Worm (Caenorhabditis elegans) whole organism, young adult: ENCODE data around the gene fip-2.

Source experiments
- C06A6.2 ChIP-seq: fragments of 200-800 bp; sonication (Bioruptor generic); conservative IDR thresholded peaks from 2 replicates; pipeline ENCODE4 v1.3.6; 2022; ENCODE audit warnings: missing genetic modification characterization, missing compliant biosample characterization
- D2030.7 ChIP-seq: fragments of 200-800 bp; sonication (Bioruptor generic); IDR thresholded peaks from 2 replicates; pipeline ENCODE4 v1.3.6; 2022; ENCODE audit warnings: missing genetic modification reagents, missing genetic modification characterization, missing compliant biosample characterization
- F22D6.2 ChIP-seq: sonication (generic microtip); optimal IDR thresholded peaks from 2 replicates; lab custom pipeline; 2016; ENCODE audit warnings: mild to moderate bottlenecking, missing genetic modification characterization, missing compliant biosample characterization
- F55B11.4 ChIP-seq: sonication (generic microtip); optimal IDR thresholded peaks from 2 replicates; lab custom pipeline; 2016; ENCODE audit warnings: missing compliant biosample characterization, missing genetic modification characterization, borderline replicate concordance; ENCODE audit not compliant: insufficient read depth
- F57A8.1 ChIP-seq: fragments of 200-800 bp; sonication (Bioruptor generic); optimal IDR thresholded peaks from 2 replicates; lab custom pipeline; 2018; ENCODE audit warnings: mild to moderate bottlenecking, missing genetic modification characterization, moderate library complexity, missing compliant biosample characterization
- F57C9.4 ChIP-seq: sonication (generic microtip); optimal IDR thresholded peaks from 2 replicates; lab custom pipeline; 2017; ENCODE audit warnings: mild to moderate bottlenecking, missing genetic modification characterization, missing compliant biosample characterization
- K12H6.12 ChIP-seq: fragments of 200-800 bp; sonication (Bioruptor generic); optimal IDR thresholded peaks from 2 replicates; lab custom pipeline; 2018; ENCODE audit warnings: mild to moderate bottlenecking, missing genetic modification characterization, missing compliant biosample characterization
- T07F8.4 ChIP-seq: sonication (generic microtip); optimal IDR thresholded peaks from 2 replicates; lab custom pipeline; 2016; ENCODE audit warnings: mild to moderate bottlenecking, missing genetic modification characterization, moderate library complexity, missing compliant biosample characterization
- Y56A3A.18 ChIP-seq: fragments of 200-800 bp; sonication (Bioruptor generic); IDR thresholded peaks from 2 replicates; pipeline ENCODE4 v1.3.6; 2022; ENCODE audit warnings: missing genetic modification reagents, missing genetic modification characterization, missing compliant biosample characterization
- ZK185.1 ChIP-seq: sonication (generic microtip); optimal IDR thresholded peaks from 2 replicates; lab custom pipeline; 2016; ENCODE audit warnings: mild to moderate bottlenecking, missing genetic modification characterization, missing compliant biosample characterization; ENCODE audit not compliant: poor library complexity, severe bottlenecking
- akir-1 ChIP-seq: fragments of 200-800 bp; sonication (Bioruptor generic); optimal IDR thresholded peaks from 2 replicates; lab custom pipeline; 2018; ENCODE audit warnings: mild to moderate bottlenecking, missing genetic modification characterization, moderate library complexity, missing compliant biosample characterization
- aptf-2 ChIP-seq: fragments of 200-800 bp; sonication (Bioruptor generic); conservative IDR thresholded peaks from 2 replicates; pipeline ENCODE4 v1.3.6; 2022; ENCODE audit warnings: missing genetic modification reagents, missing genetic modification characterization, missing compliant biosample characterization
- bed-2 ChIP-seq: fragments of 200-800 bp; sonication (Bioruptor generic); IDR thresholded peaks from 2 replicates; pipeline ENCODE4 v1.3.6; 2022; ENCODE audit warnings: missing genetic modification reagents, missing genetic modification characterization, missing compliant biosample characterization
- ceh-79 ChIP-seq: sonication (generic microtip); optimal IDR thresholded peaks from 2 replicates; lab custom pipeline; 2017; ENCODE audit warnings: mild to moderate bottlenecking, missing genetic modification characterization, missing compliant biosample characterization
- dpff-1 ChIP-seq: sonication (generic microtip); optimal IDR thresholded peaks from 2 replicates; lab custom pipeline; 2017; ENCODE audit warnings: mild to moderate bottlenecking, missing genetic modification characterization, missing compliant biosample characterization
- dpl-1 ChIP-seq: fragments of 150-350 bp; optimal IDR thresholded peaks from 2 replicates; lab custom pipeline; 2014; ENCODE audit warnings: missing biosample characterization, missing genetic modification reagents, missing genetic modification characterization
- efl-1 ChIP-seq: fragments of 150-350 bp; optimal IDR thresholded peaks from 2 replicates; lab custom pipeline; 2014; ENCODE audit warnings: missing biosample characterization, missing genetic modification reagents, missing genetic modification characterization
- egrh-3 ChIP-seq: fragments of 200-800 bp; sonication (Bioruptor generic); IDR thresholded peaks from 2 replicates; pipeline ENCODE4 v1.3.6; 2022; ENCODE audit warnings: missing genetic modification reagents, missing genetic modification characterization, missing compliant biosample characterization
- hmg-1.2 ChIP-seq: fragments of 200-800 bp; sonication (Bioruptor generic); IDR thresholded peaks from 2 replicates; pipeline ENCODE4 v1.3.6; 2022; ENCODE audit warnings: missing genetic modification reagents, missing genetic modification characterization, missing compliant biosample characterization
- hrde-1 ChIP-seq: sonication (generic microtip); optimal IDR thresholded peaks from 2 replicates; lab custom pipeline; 2016; ENCODE audit warnings: missing genetic modification characterization, mild to moderate bottlenecking, missing compliant biosample characterization, moderate library complexity, missing genotype, missing genetic modification reagents, borderline replicate concordance
- lag-1 ChIP-seq: fragments of 200-800 bp; sonication (Bioruptor generic); IDR thresholded peaks from 2 replicates; pipeline ENCODE4 v1.3.6; 2022; ENCODE audit warnings: missing genetic modification reagents, missing genetic modification characterization, missing compliant biosample characterization
- let-607 ChIP-seq, 2 experiments: fragments of 200-800 bp in 1 of 2; sonication (Bioruptor generic) in 1 of 2; sonication (generic microtip) in 1 of 2; optimal IDR thresholded peaks; 2 replicates each; lab custom pipeline; 2016 to 2018; ENCODE audit warnings: mild to moderate bottlenecking in 2 of 2, missing compliant biosample characterization in 2 of 2, missing genetic modification characterization in 2 of 2, moderate library complexity in 2 of 2, missing genotype in 1 of 2
- lin-35 ChIP-seq, 3 experiments: fragments of 150-350 bp in 2 of 3; sonication (generic microtip) in 1 of 3; optimal IDR thresholded peaks; 2 replicates each; lab custom pipeline; 2014 to 2018; ENCODE audit warnings: missing biosample characterization in 3 of 3, missing genetic modification characterization in 3 of 3, missing genetic modification reagents in 3 of 3
- lin-40 ChIP-seq: sonication (generic microtip); optimal IDR thresholded peaks from 2 replicates; lab custom pipeline; 2016; ENCODE audit warnings: missing genetic modification characterization, mild to moderate bottlenecking, missing compliant biosample characterization, missing genotype, missing genetic modification reagents
- lsy-27 ChIP-seq: sonication (generic microtip); optimal IDR thresholded peaks from 2 replicates; lab custom pipeline; 2017; ENCODE audit warnings: missing genetic modification characterization, mild to moderate bottlenecking, missing compliant biosample characterization, antibody characterized with exemption, missing genotype, borderline replicate concordance; ENCODE audit not compliant: insufficient read depth
- mcd-1 ChIP-seq: fragments of 200-800 bp; sonication (Bioruptor generic); IDR thresholded peaks from 2 replicates; pipeline ENCODE4 v1.3.6; 2022; ENCODE audit warnings: missing genetic modification reagents, missing genetic modification characterization, missing compliant biosample characterization
- mel-28 ChIP-seq: sonication (generic microtip); optimal IDR thresholded peaks from 2 replicates; lab custom pipeline; 2016; ENCODE audit warnings: borderline replicate concordance, mild to moderate bottlenecking, missing genetic modification characterization, missing compliant biosample characterization
- mes-4 ChIP-seq: sonication (generic microtip); optimal IDR thresholded peaks from 2 replicates; lab custom pipeline; 2016; ENCODE audit warnings: missing genotype, missing genetic modification characterization, missing compliant biosample characterization
- nfya-1 ChIP-seq: sonication (generic microtip); optimal IDR thresholded peaks from 2 replicates; lab custom pipeline; 2017; ENCODE audit warnings: antibody characterized with exemption, missing compliant biosample characterization, missing genetic modification characterization, borderline replicate concordance; ENCODE audit not compliant: insufficient read depth
- repo-1 ChIP-seq: sonication (generic microtip); optimal IDR thresholded peaks from 2 replicates; lab custom pipeline; 2017; ENCODE audit warnings: mild to moderate bottlenecking, missing genetic modification characterization, missing compliant biosample characterization
- rpc-1 ChIP-seq, 2 experiments: fragments of 150-350 bp in 1 of 2; sonication (generic microtip) in 1 of 2; optimal IDR thresholded peaks; 2 replicates each; lab custom pipeline; 2014 to 2018; ENCODE audit warnings: missing biosample characterization in 1 of 2, missing genetic modification characterization in 1 of 2, missing genetic modification reagents in 1 of 2, missing genotype in 1 of 2
- sea-2 ChIP-seq: fragments of 200-800 bp; sonication (Bioruptor generic); IDR thresholded peaks from 2 replicates; pipeline ENCODE4 v1.3.6; 2022; ENCODE audit warnings: missing genetic modification characterization, missing compliant biosample characterization
- snpc-1.1 ChIP-seq: sonication (generic microtip); optimal IDR thresholded peaks from 2 replicates; lab custom pipeline; 2017; ENCODE audit warnings: missing genetic modification characterization, mild to moderate bottlenecking, missing compliant biosample characterization, antibody characterized with exemption, moderate library complexity, missing genotype, missing genetic modification reagents; ENCODE audit not compliant: insufficient read depth
- snpc-4 ChIP-seq, 5 experiments: fragments of 150-350 bp in 1 of 5; sonication (generic microtip) in 4 of 5; optimal IDR thresholded peaks; 2 replicates each; lab custom pipeline; 2014 to 2018; ENCODE audit warnings: missing genetic modification characterization in 5 of 5, missing biosample characterization in 3 of 5, antibody characterized with exemption in 2 of 5, mild to moderate bottlenecking in 2 of 5, missing compliant biosample characterization in 2 of 5, missing genotype in 2 of 5, moderate library complexity in 2 of 5, missing genetic modification reagents in 1 of 5
- tbx-9 ChIP-seq: sonication (generic microtip); optimal IDR thresholded peaks from 2 replicates; lab custom pipeline; 2016; ENCODE audit warnings: borderline replicate concordance, missing genetic modification characterization, inconsistent platforms, missing compliant biosample characterization
- tlf-1 ChIP-seq: fragments of 200-800 bp; sonication (Bioruptor generic); optimal IDR thresholded peaks from 2 replicates; lab custom pipeline; 2018; ENCODE audit warnings: mild to moderate bottlenecking, missing genetic modification characterization, missing compliant biosample characterization
- unc-130 ChIP-seq: sonication (generic microtip); optimal IDR thresholded peaks from 2 replicates; lab custom pipeline; 2016; ENCODE audit warnings: missing genetic modification reagents, missing genetic modification characterization, missing compliant biosample characterization
- ztf-25 ChIP-seq: fragments of 200-800 bp; sonication (Bioruptor generic); IDR thresholded peaks from 2 replicates; pipeline ENCODE4 v1.3.6; 2022; ENCODE audit warnings: missing genetic modification reagents, missing genetic modification characterization, missing compliant biosample characterization
- ztf-26 ChIP-seq: sonication (generic microtip); optimal IDR thresholded peaks from 2 replicates; lab custom pipeline; 2017; ENCODE audit warnings: missing genetic modification characterization, missing compliant biosample characterization
- ztf-28 ChIP-seq: fragments of 200-800 bp; sonication (Bioruptor generic); IDR thresholded peaks from 2 replicates; pipeline ENCODE4 v1.3.6; 2022; ENCODE audit warnings: missing genetic modification reagents, missing genetic modification characterization, missing compliant biosample characterization

fip-2 gene

DNA sequence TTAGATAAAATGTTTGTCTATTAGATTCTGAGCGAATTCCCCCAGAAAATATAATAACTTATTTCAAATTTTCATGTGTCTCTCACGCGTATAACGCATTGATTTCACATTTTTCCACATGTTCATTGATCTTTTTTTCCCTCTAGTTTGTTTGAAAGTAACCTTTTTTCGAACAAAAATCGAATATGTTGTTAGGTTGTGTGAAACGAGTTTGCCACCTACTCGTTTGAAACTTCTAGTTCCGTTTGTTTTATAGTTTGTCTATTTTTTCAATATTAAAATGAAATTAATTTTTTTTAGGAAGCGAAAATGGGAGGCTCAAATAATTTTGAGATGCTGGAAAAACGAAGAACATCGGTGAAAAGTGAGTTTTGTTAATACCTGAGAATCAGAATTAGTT, 37.5 kb upstream of the fip-2 start, which contains the start of gene C25E10.5:
Gene C25E10.5 (plus strand): TSS at position 301 of the 400 bp plus-strand sequence.
- no peak for TF ChIP-seq sea-2 (GFP tag; lab: Robert Waterston, UW)
- no peak for TF ChIP-seq tlf-1
- no peak for TF ChIP-seq lag-1
- TF ChIP-seq mel-28 (tag; lab: Kevin White, UChicago): no peak
- TF ChIP-seq lin-35 (GFP tag; optimal IDR thresholded peaks at IDR 0.05; lab: Kevin White, UChicago): no peak
- TF ChIP-seq repo-1 (tag; lab: Kevin White, UChicago): no peak
- no peak for TF ChIP-seq Y56A3A.18 (GFP tag; lab: Robert Waterston, UW)
- no peak for TF ChIP-seq D2030.7 (GFP tag; lab: Robert Waterston, UW)
- no peak for TF ChIP-seq mcd-1 (GFP tag; lab: Robert Waterston, UW)
- no peak for TF ChIP-seq snpc-1.1 (tag; lab: Kevin White, UChicago)
- TF ChIP-seq C06A6.2 (GFP tag; lab: Robert Waterston, UW): no peak
- TF ChIP-seq dpff-1 (tag; lab: Kevin White, UChicago): no peak
- no peak for TF ChIP-seq ztf-25 (GFP tag; lab: Robert Waterston, UW)

DNA sequence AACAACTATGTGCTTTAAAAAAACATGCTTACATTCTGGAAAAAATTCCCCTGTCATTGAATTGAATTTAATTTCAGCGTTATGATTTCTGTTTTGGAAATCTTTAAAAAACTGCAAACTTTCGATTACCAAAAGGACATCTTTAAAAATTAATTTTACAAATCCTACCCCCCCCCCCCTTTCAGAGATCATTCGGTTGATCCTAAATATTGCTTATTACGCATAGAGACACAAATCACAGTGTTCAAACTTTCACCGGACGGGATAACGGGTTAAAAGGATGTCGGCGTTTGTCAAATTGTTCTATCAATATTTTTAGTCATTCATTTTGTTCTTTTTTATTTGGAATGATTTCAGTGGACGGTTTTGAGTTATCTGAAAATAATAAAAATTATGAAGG, 34.5 kb upstream of the fip-2 start, which contains the start of gene C25E10.4:
Gene C25E10.4 (plus strand): TSS at position 301 of the 400 bp plus-strand sequence.
- TF ChIP-seq ztf-25 (GFP tag; lab: Robert Waterston, UW) (no peak), lsy-27 (tag; lab: Kevin White, UChicago) (no peak), let-607 (tag; optimal IDR thresholded peaks at IDR 0.05; lab: Kevin White, UChicago) (no peak), unc-130 (GFP tag; lab: Kevin White, UChicago) (no peak), C06A6.2 (GFP tag; lab: Robert Waterston, UW) (no peak), ztf-28 (GFP tag; lab: Robert Waterston, UW) (no peak), bed-2 (GFP tag; lab: Robert Waterston, UW) (no peak), F22D6.2 (tag; lab: Kevin White, UChicago) (no peak), ZK185.1 (tag; lab: Kevin White, UChicago) (no peak), nfya-1 (no peak), mes-4 (tag; lab: Kevin White, UChicago) (no peak), lin-40 (tag; lab: Kevin White, UChicago) (no peak), egrh-3 (GFP tag; lab: Robert Waterston, UW) (no peak), mel-28 (tag; lab: Kevin White, UChicago) (no peak), F57A8.1 (no peak), F57C9.4 (tag; lab: Kevin White, UChicago) (no peak), dpl-1 (GFP tag; lab: Kevin White, UChicago) (no peak), ztf-26 (no peak), T07F8.4 (tag; lab: Kevin White, UChicago) (no peak)

DNA sequence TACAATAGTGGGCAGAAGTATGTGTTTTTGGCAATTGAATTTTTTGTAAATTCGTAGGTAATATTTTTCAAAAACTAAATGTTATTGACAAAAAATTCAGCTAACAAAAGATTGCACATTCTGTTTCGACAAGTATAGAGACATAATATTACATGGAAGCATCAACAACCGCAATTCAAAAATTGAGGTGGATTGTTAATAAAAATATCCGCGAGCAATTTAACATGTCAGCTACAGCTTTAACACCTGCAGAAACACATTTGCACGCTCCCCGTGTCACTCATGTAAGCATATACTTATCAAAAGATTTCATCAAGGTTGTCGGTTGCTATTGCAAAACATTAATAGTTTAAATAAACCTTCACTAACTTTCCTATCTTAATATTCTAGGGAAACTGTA, 32.1 kb upstream of the fip-2 start, which contains the start of gene srsx-34:
Gene srsx-34 (plus strand): TSS at position 301 of the 400 bp plus-strand sequence.
- no peak for TF ChIP-seq ceh-79 (tag; lab: Kevin White, UChicago)
- TF ChIP-seq rpc-1 (optimal IDR thresholded peaks at IDR 0.05; lab: Kevin White, UChicago): no peak
- TF ChIP-seq rpc-1 (tag; optimal IDR thresholded peaks at IDR 0.05; lab: Kevin White, UChicago): no peak

DNA sequence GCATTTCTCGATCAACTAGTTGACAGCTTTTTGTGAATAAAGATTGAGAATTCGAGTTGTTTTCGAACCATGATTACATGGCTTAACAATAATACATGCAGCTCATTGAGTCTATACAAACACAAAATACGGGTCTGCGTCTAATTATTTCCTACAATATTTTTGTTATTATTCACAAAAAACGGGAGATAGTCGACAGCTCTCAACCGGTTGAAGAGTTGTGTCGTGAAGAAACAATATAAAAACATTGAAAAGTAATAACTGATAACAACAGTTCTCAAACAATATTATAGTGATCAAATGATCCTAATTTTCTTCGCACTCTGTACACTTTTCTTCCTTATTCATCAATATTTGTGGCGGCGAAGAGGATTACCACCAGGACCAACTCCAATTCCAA, 26.7 kb upstream of the fip-2 start, which contains the start of gene cyp-33B1:
Gene cyp-33B1 (plus strand): TSS at position 301 of the 400 bp plus-strand sequence.
- no peak for TF ChIP-seq aptf-2 (GFP tag; lab: Robert Waterston, UW)
- no peak for TF ChIP-seq F57A8.1
- TF ChIP-seq T07F8.4 (tag; lab: Kevin White, UChicago): no peak
- no peak for TF ChIP-seq tbx-9 (tag; lab: Kevin White, UChicago)
- no peak for TF ChIP-seq rpc-1 (optimal IDR thresholded peaks at IDR 0.05; lab: Kevin White, UChicago)
- no peak for TF ChIP-seq rpc-1 (tag; optimal IDR thresholded peaks at IDR 0.05; lab: Kevin White, UChicago)
- no peak for TF ChIP-seq hrde-1
- TF ChIP-seq efl-1 (GFP tag; lab: Kevin White, UChicago): no peak
- no peak for TF ChIP-seq akir-1 (GFP tag; lab: Kevin White, UChicago)
- TF ChIP-seq K12H6.12 (tag; lab: Kevin White, UChicago): no peak
- TF ChIP-seq hmg-1.2 (GFP tag; lab: Robert Waterston, UW): no peak
- no peak for TF ChIP-seq F55B11.4 (tag; lab: Kevin White, UChicago)
- TF ChIP-seq snpc-4 (GFP tag; optimal IDR thresholded peaks at IDR 0.05; lab: Kevin White, UChicago): no peak
- TF ChIP-seq snpc-4 (tag; optimal IDR thresholded peaks at IDR 0.05; lab: Kevin White, UChicago): no peak
